Worm (Caenorhabditis elegans): Measurements from ENCODE around the gene C34F6.5.

DNA sequence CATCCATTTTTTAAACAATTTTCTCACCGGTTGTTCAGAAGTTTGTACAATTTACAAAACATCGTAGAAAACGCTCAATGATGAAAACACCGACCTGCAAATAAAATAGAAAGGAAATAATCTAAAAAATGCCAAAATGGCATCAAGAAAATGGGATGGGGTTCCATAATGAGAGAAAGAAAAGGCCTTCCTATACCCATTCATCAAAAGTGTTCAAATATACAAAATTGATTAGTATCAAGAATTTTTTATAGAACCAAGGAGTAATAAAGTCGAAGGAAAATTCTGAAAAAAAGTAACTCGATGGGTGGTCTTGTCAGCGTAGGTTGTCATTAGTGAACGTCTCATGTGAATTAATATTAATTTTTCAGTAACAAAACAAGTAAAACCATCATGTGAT, 17.9 kb upstream of the C34F6.5 start, which contains the start of gene C34F6.12:
- TF ChIP-seq unc-39 (tag; optimal IDR thresholded peaks at IDR 0.05) (no peak), aly-2 (tag; optimal IDR thresholded peaks at IDR 0.05) (no peak), elt-1 (tag; optimal IDR thresholded peaks at IDR 0.05) (no peak), lin-39 (tag; optimal IDR thresholded peaks at IDR 0.05) (no peak), nhr-237 (tag; optimal IDR thresholded peaks at IDR 0.05) (no peak), ceh-16 (tag; optimal IDR thresholded peaks at IDR 0.05) (no peak), blmp-1 (tag; optimal IDR thresholded peaks at IDR 0.05; ENCODE audit: insufficient read depth) (no peak), R02D3.7 (tag; optimal IDR thresholded peaks at IDR 0.05) (no peak), ama-1 (optimal IDR thresholded peaks at IDR 0.05) (no peak)
